Worm (Caenorhabditis elegans): Measurements from ENCODE around the gene lin-38.

The lin-38 gene

ce11 chrII:13614516-13614915 lies 38.8 kb downstream of the lin-38 start:
- no peak for TF ChIP-seq lir-3 (tag; optimal IDR thresholded peaks at IDR 0.05; ENCODE audit: poor library complexity)
- no peak for TF ChIP-seq nhr-237 (tag; optimal IDR thresholded peaks at IDR 0.05)
- TF ChIP-seq efl-1 (optimal IDR thresholded peaks at IDR 0.05) = no peak
- no peak for TF ChIP-seq efl-1 (GFP tag; optimal IDR thresholded peaks at IDR 0.05 in 1 of 2)
- no peak for TF ChIP-seq nhr-11 (tag; optimal IDR thresholded peaks at IDR 0.05)
- no peak for TF ChIP-seq ceh-82 (tag; optimal IDR thresholded peaks at IDR 0.05)
- no peak for TF ChIP-seq dpl-1 (GFP tag; optimal IDR thresholded peaks at IDR 0.05)
- no peak for TF ChIP-seq lsy-2 (tag; optimal IDR thresholded peaks at IDR 0.05)
- TF ChIP-seq nhr-20 (tag; optimal IDR thresholded peaks at IDR 0.05) = peak; percentile 13
- no peak for TF ChIP-seq ceh-8 (GFP tag; optimal IDR thresholded peaks at IDR 0.05)
- no peak for TF ChIP-seq dsc-1 (tag; optimal IDR thresholded peaks at IDR 0.05)
- no peak for TF ChIP-seq nhr-47 (tag; optimal IDR thresholded peaks at IDR 0.05)
- peak; percentile 84 for TF ChIP-seq nhr-85 (tag)
- TF ChIP-seq rnt-1 (tag; optimal IDR thresholded peaks at IDR 0.05) = no peak
- no peak for TF ChIP-seq efl-3 (GFP tag; optimal IDR thresholded peaks at IDR 0.05)
- no peak for TF ChIP-seq tbx-2 (tag; optimal IDR thresholded peaks at IDR 0.05)
- no peak for TF ChIP-seq jun-1 (tag; optimal IDR thresholded peaks at IDR 0.05)
- no peak for TF ChIP-seq sox-4 (tag; optimal IDR thresholded peaks at IDR 0.05)
- TF ChIP-seq nhr-76 (tag; optimal IDR thresholded peaks at IDR 0.05) = no peak
- no peak for TF ChIP-seq ceh-90 (tag; optimal IDR thresholded peaks at IDR 0.05)
- TF ChIP-seq ceh-63 (GFP tag; optimal IDR thresholded peaks at IDR 0.05) = no peak
- TF ChIP-seq fkh-8 (tag; optimal IDR thresholded peaks at IDR 0.05) = peak; percentile 4
- peak; percentile 20 for TF ChIP-seq nhr-71 (tag; optimal IDR thresholded peaks at IDR 0.05)
- TF ChIP-seq lin-14 (GFP tag; optimal IDR thresholded peaks at IDR 0.05) = peak; percentile 70
- no peak for TF ChIP-seq mef-2 (tag; optimal IDR thresholded peaks at IDR 0.05)
- no peak for TF ChIP-seq fkh-4 (tag; optimal IDR thresholded peaks at IDR 0.05; ENCODE audit: borderline replicate concordance)
- TF ChIP-seq hlh-17 (GFP tag; optimal IDR thresholded peaks at IDR 0.05; ENCODE audit: borderline replicate concordance) = no peak
- TF ChIP-seq snu-23 (GFP tag; optimal IDR thresholded peaks at IDR 0.05) = no peak
- no peak for TF ChIP-seq vab-15 (tag; optimal IDR thresholded peaks at IDR 0.05)
- TF ChIP-seq mdl-1 (tag; optimal IDR thresholded peaks at IDR 0.05) = no peak
- TF ChIP-seq aly-2 (tag; optimal IDR thresholded peaks at IDR 0.05) = no peak
- TF ChIP-seq ces-1 (GFP tag; optimal IDR thresholded peaks at IDR 0.05) = no peak
- TF ChIP-seq nhr-19 (GFP tag; conservative IDR thresholded peaks at IDR 0.05) = no peak
- TF ChIP-seq nhr-28 (tag; optimal IDR thresholded peaks at IDR 0.05) = no peak
- no peak for TF ChIP-seq ama-1 (optimal IDR thresholded peaks at IDR 0.05)
- no peak for TF ChIP-seq pqm-1 (tag; optimal IDR thresholded peaks at IDR 0.05)
- no peak for TF ChIP-seq zag-1 (tag; optimal IDR thresholded peaks at IDR 0.05)
- no peak for TF ChIP-seq egl-27 (tag; optimal IDR thresholded peaks at IDR 0.05)
- no peak for TF ChIP-seq unc-98 (GFP tag; IDR thresholded peaks at IDR 0.05)
- no peak for TF ChIP-seq isw-1 (GFP tag; IDR thresholded peaks at IDR 0.05)

ce11 chrII:13616000-13616399 lies 40.3 kb downstream of the lin-38 start, which contains the start of gene gst-14:
gst-14 (minus strand) TSS chrII:13616100.
- TF ChIP-seq nhr-20 (tag; optimal IDR thresholded peaks at IDR 0.05) (peak; percentile 72), dsc-1 (tag; optimal IDR thresholded peaks at IDR 0.05) (no peak), nhr-71 (tag; optimal IDR thresholded peaks at IDR 0.05) (peak; percentile 12)

- no peak for TF ChIP-seq tlp-1 (tag; optimal IDR thresholded peaks at IDR 0.05)
- TF ChIP-seq nhr-77 (tag; optimal IDR thresholded peaks at IDR 0.05) = no peak
- TF ChIP-seq elt-3 (tag; optimal IDR thresholded peaks at IDR 0.05) = no peak
- TF ChIP-seq egl-27 (tag; optimal IDR thresholded peaks at IDR 0.05) = no peak
- TF ChIP-seq nhr-71 (tag; optimal IDR thresholded peaks at IDR 0.05) = peak; percentile 29
- TF ChIP-seq pax-3 (tag; optimal IDR thresholded peaks at IDR 0.05) = no peak
- TF ChIP-seq snu-23 (GFP tag; optimal IDR thresholded peaks at IDR 0.05) = peak; percentile 4
- TF ChIP-seq elt-2 (tag; optimal IDR thresholded peaks at IDR 0.05) = no peak
- TF ChIP-seq nhr-11 (tag; optimal IDR thresholded peaks at IDR 0.05) = no peak
- peak; percentile 86 for TF ChIP-seq skn-1 (tag; optimal IDR thresholded peaks at IDR 0.05)
- TF ChIP-seq isw-1 (GFP tag; IDR thresholded peaks at IDR 0.05) = no peak
- TF ChIP-seq nhr-90 (tag; optimal IDR thresholded peaks at IDR 0.05; ENCODE audit: poor library complexity) = no peak
- no peak for TF ChIP-seq nhr-237 (tag; optimal IDR thresholded peaks at IDR 0.05)
- no peak for TF ChIP-seq pqm-1 (tag; optimal IDR thresholded peaks at IDR 0.05)
- no peak for TF ChIP-seq sptf-1 (tag; optimal IDR thresholded peaks at IDR 0.05)
- peak; percentile 2 for TF ChIP-seq fkh-8 (tag; optimal IDR thresholded peaks at IDR 0.05)
- no peak for TF ChIP-seq fkh-10 (GFP tag; optimal IDR thresholded peaks at IDR 0.05)
- no peak for TF ChIP-seq jun-1 (tag; optimal IDR thresholded peaks at IDR 0.05)
- no peak for TF ChIP-seq ceh-88 (GFP tag; IDR thresholded peaks at IDR 0.05)
- TF ChIP-seq unc-62 (GFP tag; optimal IDR thresholded peaks at IDR 0.05) = no peak
These were observed 42.1 kb downstream of the lin-38 start, which contains the start of gene gst-12 for ce11 chrII:13617808-13618207. gst-12 (minus strand) TSS chrII:13618061.
